Worm (Caenorhabditis elegans) whole organism, late embryonic: ENCODE measurements around the gene dhs-7.

Experiments used
- K02D7.2 ChIP-seq: sonication (generic microtip); optimal IDR thresholded peaks from 2 replicates; lab custom pipeline; 2017; ENCODE audit warnings: mild to moderate bottlenecking, missing genetic modification characterization, missing compliant biosample characterization
- K09A11.1 ChIP-seq: sonication (generic microtip); optimal IDR thresholded peaks from 2 replicates; lab custom pipeline; 2017; ENCODE audit warnings: antibody characterized with exemption, mild to moderate bottlenecking, missing genetic modification characterization, missing compliant biosample characterization; ENCODE audit not compliant: insufficient read depth
- ahr-1 ChIP-seq: sonication (generic microtip); optimal IDR thresholded peaks from 2 replicates; lab custom pipeline; 2016; ENCODE audit warnings: missing genetic modification characterization, missing compliant biosample characterization
- ama-1 ChIP-seq: fragments of 150-350 bp; optimal IDR thresholded peaks from 2 replicates; lab custom pipeline; 2014
- ceh-2 ChIP-seq: sonication (generic microtip); optimal IDR thresholded peaks from 2 replicates; lab custom pipeline; 2016; ENCODE audit warnings: missing genotype, missing genetic modification characterization, missing compliant biosample characterization
- ceh-22 ChIP-seq: sonication (generic microtip); optimal IDR thresholded peaks from 2 replicates; lab custom pipeline; 2017; ENCODE audit warnings: missing biosample characterization, missing genetic modification characterization
- ceh-24 ChIP-seq: sonication (generic microtip); optimal IDR thresholded peaks from 2 replicates; lab custom pipeline; 2016; ENCODE audit warnings: mild to moderate bottlenecking, missing genetic modification characterization, missing compliant biosample characterization
- ceh-31 ChIP-seq: sonication (generic microtip); optimal IDR thresholded peaks from 2 replicates; lab custom pipeline; 2016; ENCODE audit warnings: missing genetic modification characterization, missing compliant biosample characterization
- ceh-45 ChIP-seq: fragments of 200-800 bp; sonication (Bioruptor generic); IDR thresholded peaks from 2 replicates; pipeline ENCODE4 v1.3.6; 2022; ENCODE audit warnings: missing genetic modification reagents, missing genetic modification characterization, missing compliant biosample characterization
- ceh-9 ChIP-seq: sonication (generic microtip); optimal IDR thresholded peaks from 2 replicates; lab custom pipeline; 2016; ENCODE audit warnings: mild to moderate bottlenecking, missing genetic modification characterization, inconsistent platforms, missing compliant biosample characterization
- che-1 ChIP-seq: sonication (generic microtip); optimal IDR thresholded peaks from 2 replicates; lab custom pipeline; 2016; ENCODE audit warnings: mild to moderate bottlenecking, missing genetic modification characterization, missing compliant biosample characterization
- dmd-4 ChIP-seq: sonication (generic microtip); optimal IDR thresholded peaks from 2 replicates; lab custom pipeline; 2016; ENCODE audit warnings: borderline replicate concordance, missing genetic modification characterization, missing compliant biosample characterization
- dve-1 ChIP-seq: sonication (generic microtip); optimal IDR thresholded peaks from 2 replicates; lab custom pipeline; 2017; ENCODE audit warnings: antibody characterized with exemption, mild to moderate bottlenecking, missing genetic modification characterization, missing compliant biosample characterization
- ets-4 ChIP-seq: sonication (generic microtip); optimal IDR thresholded peaks from 2 replicates; lab custom pipeline; 2016; ENCODE audit warnings: missing genetic modification characterization, missing compliant biosample characterization
- eyg-1 ChIP-seq: sonication (generic microtip); optimal IDR thresholded peaks from 2 replicates; lab custom pipeline; 2016; ENCODE audit warnings: missing genotype, missing genetic modification characterization, missing compliant biosample characterization
- hlh-13 ChIP-seq: fragments of 200-800 bp; sonication (Bioruptor generic); optimal IDR thresholded peaks from 2 replicates; lab custom pipeline; 2018; ENCODE audit warnings: mild to moderate bottlenecking, missing genetic modification characterization, missing compliant biosample characterization
- hlh-30 ChIP-seq: sonication (generic microtip); optimal IDR thresholded peaks from 2 replicates; lab custom pipeline; 2017; ENCODE audit warnings: antibody characterized with exemption, missing genetic modification characterization, missing compliant biosample characterization; ENCODE audit not compliant: insufficient read depth
- hlh-6 ChIP-seq: sonication (generic microtip); optimal IDR thresholded peaks from 2 replicates; lab custom pipeline; 2016; ENCODE audit warnings: missing genotype, missing genetic modification characterization, missing compliant biosample characterization
- hlh-8 ChIP-seq: sonication (generic microtip); optimal IDR thresholded peaks from 2 replicates; lab custom pipeline; 2016; ENCODE audit warnings: missing genotype, missing genetic modification characterization, missing compliant biosample characterization
- madf-2 ChIP-seq: sonication (generic microtip); optimal IDR thresholded peaks from 2 replicates; lab custom pipeline; 2017; ENCODE audit warnings: missing genetic modification characterization, missing compliant biosample characterization
- mec-3 ChIP-seq: sonication (generic microtip); optimal IDR thresholded peaks from 2 replicates; lab custom pipeline; 2016; ENCODE audit warnings: borderline replicate concordance, missing genetic modification characterization, missing compliant biosample characterization
- nhr-11 ChIP-seq: fragments of 150-350 bp; optimal IDR thresholded peaks from 2 replicates; lab custom pipeline; 2014; ENCODE audit warnings: missing biosample characterization, missing genetic modification characterization
- nhr-232 ChIP-seq: sonication (generic microtip); optimal IDR thresholded peaks from 2 replicates; lab custom pipeline; 2016; ENCODE audit warnings: missing genetic modification characterization, missing compliant biosample characterization
- pag-3 ChIP-seq: sonication (generic microtip); optimal IDR thresholded peaks from 2 replicates; lab custom pipeline; 2016; ENCODE audit warnings: missing compliant biosample characterization, missing genetic modification characterization, borderline replicate concordance
- pat-9 ChIP-seq: fragments of 200-800 bp; sonication (Bioruptor generic); optimal IDR thresholded peaks from 2 replicates; lab custom pipeline; 2018; ENCODE audit warnings: mild to moderate bottlenecking, missing genetic modification characterization, moderate library complexity, missing compliant biosample characterization
- pax-1 ChIP-seq: fragments of 150-350 bp; optimal IDR thresholded peaks from 2 replicates; lab custom pipeline; 2014; ENCODE audit warnings: missing biosample characterization, missing genetic modification characterization
- ref-2 ChIP-seq: sonication (generic microtip); optimal IDR thresholded peaks from 2 replicates; lab custom pipeline; 2016; ENCODE audit warnings: missing genetic modification characterization, missing compliant biosample characterization
- rnt-1 ChIP-seq: sonication (generic microtip); optimal IDR thresholded peaks from 2 replicates; lab custom pipeline; 2016; ENCODE audit warnings: missing genetic modification characterization, missing compliant biosample characterization
- sox-2 ChIP-seq: fragments of 200-800 bp; sonication (Bioruptor generic); IDR thresholded peaks from 2 replicates; pipeline ENCODE4 v1.3.6; 2022; ENCODE audit warnings: missing genetic modification reagents, missing genetic modification characterization, missing compliant biosample characterization
- tbx-2 ChIP-seq: sonication (generic microtip); optimal IDR thresholded peaks from 2 replicates; lab custom pipeline; 2016; ENCODE audit warnings: missing genetic modification characterization, missing compliant biosample characterization
- unc-42 ChIP-seq: sonication (generic microtip); optimal IDR thresholded peaks from 2 replicates; lab custom pipeline; 2016; ENCODE audit warnings: missing genotype, missing genetic modification characterization, missing compliant biosample characterization
- unc-86 ChIP-seq: sonication (generic microtip); optimal IDR thresholded peaks from 2 replicates; lab custom pipeline; 2016; ENCODE audit warnings: missing genetic modification characterization, missing compliant biosample characterization

dhs-7 gene

DNA sequence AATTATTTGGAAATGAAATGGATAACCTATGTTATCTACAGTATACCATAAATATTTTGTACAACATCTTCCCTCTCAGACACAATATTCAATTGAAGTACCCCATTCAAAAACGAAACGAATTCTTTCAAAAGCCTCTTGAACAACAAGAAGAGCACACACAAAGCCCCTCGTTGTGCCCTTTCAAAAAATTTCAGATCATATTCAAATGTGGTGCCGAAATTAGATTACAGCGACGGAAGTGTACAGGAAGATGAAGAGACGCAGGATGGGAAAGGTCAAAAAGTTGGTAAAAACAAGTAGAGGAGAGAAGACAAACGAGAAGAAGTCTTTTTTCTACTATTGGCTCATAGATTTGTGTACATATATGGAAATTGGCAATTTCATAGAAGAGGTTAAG is 32.2 kb downstream of the dhs-7 start:
- TF ChIP-seq ceh-22 (tag; lab: Kevin White, UChicago) (no peak), hlh-13 (GFP tag; lab: Kevin White, UChicago) (no peak), unc-42 (tag; lab: Kevin White, UChicago) (peak; percentile 80)

DNA sequence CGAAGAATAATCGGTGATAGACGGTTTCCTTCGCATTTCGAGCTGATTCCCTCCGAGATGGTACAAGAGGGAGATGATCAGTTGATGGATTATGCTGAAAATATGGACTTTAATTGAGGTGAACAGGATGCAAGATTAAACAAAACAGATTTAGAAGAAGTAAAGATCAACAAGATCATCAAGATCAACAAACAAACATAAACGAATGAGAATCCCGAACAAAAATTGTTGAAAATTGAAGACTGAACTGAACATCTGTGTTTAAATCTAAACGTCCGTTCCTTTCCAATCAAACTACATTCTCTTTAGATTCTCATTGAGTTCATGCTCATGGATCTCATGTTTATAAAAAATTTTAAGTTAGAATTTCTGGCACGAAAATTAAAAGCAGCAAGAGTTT is 33.4 kb downstream of the dhs-7 start, which contains the start of gene glc-4:
Gene glc-4, minus strand, starts transcription at position 101 of the 400 bp plus-strand sequence.
- no peak for TF ChIP-seq che-1 (tag; lab: Kevin White, UChicago)
- no peak for TF ChIP-seq pag-3 (tag; lab: Kevin White, UChicago)
- no peak for TF ChIP-seq ceh-24

DNA sequence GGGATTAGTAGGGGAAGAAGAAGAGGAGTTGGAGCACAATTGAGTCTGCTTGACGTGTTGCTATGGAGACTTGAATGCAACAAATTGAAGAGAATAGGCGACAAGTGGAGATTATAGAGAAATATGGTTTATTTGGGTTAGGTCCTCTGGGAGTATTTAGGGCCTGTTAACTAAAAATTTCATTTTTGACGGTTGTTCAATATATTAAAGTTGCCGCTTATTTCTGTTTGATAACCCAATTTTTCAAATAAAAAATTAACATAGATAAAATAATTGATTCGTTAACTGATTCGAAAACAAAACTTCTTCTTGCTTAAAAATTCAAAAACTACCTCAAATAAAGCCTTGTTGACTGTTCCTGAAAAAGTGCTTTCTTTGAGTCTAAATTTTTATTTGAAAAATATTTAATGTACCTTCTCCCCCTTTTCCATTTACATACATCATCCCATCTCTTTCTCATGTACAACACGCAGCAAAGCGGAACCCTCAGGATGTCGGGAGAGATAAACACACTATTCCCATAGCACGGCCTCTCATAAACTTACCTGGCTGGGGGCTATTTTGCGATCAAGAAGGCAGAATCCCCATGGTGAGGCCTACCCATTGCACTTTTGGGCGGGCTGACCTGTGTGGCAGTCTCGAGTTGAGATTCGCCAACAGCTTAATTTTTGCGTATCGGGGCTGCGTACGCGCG is 36.8 kb downstream of the dhs-7 start, which contains the start of gene dyf-13:
Gene dyf-13, minus strand, starts transcription at position 51 of the 694 bp plus-strand sequence.
- TF ChIP-seq hlh-8: no peak

DNA sequence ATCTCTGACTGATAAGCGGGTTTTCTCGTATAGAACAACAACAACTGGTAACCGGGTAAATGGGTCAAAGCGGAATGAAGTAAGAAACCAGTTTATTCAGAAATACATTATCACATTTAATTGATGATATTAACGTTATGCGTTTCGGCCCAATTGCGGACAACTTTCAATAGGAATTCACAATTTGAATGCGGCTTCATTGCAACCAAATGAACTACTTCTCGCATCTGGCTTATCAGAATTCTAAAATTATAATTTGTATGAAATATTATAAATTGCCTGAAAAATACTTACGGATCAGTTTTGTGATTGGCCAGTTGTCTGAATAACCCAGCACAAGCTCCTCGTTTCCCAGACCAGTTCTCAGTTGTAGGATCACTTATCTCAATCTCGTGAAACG is 39.5 kb downstream of the dhs-7 start, which contains the start of gene col-36:
Gene col-36, minus strand, starts transcription at position 101 of the 400 bp plus-strand sequence.
- TF ChIP-seq K02D7.2 (tag; lab: Kevin White, UChicago): no peak
- TF ChIP-seq dve-1 (tag; lab: Kevin White, UChicago): no peak
- no peak for TF ChIP-seq ahr-1 (tag; lab: Kevin White, UChicago)
- no peak for TF ChIP-seq madf-2

DNA sequence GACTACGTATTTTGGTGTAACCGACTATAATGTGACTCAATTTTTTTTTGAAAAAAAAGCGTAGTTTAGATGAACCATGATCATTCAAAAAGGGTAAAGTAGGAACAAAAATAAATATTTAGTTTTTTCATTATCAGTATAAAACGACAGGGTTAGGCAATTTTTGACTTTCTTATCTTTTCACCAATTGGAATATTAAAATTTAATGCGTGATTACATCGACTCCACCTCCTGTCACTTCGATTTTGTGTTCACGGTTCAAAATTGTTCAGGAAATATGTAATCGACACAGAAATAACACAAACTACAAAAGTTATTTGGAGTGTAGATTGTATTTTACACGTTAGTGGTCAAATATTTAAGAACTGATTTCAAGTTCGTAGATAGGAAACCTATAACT is 41.5 kb downstream of the dhs-7 start:
- TF ChIP-seq sox-2 (GFP tag; lab: Robert Waterston, UW) (no peak), ceh-2 (tag; lab: Kevin White, UChicago) (no peak), mec-3 (tag; lab: Kevin White, UChicago) (no peak), ama-1 (lab: Kevin White, UChicago) (no peak), rnt-1 (no peak), ceh-45 (GFP tag; lab: Robert Waterston, UW) (no peak), ceh-24 (no peak)
- TF ChIP-seq, all 69 proteins: peak for 0

DNA sequence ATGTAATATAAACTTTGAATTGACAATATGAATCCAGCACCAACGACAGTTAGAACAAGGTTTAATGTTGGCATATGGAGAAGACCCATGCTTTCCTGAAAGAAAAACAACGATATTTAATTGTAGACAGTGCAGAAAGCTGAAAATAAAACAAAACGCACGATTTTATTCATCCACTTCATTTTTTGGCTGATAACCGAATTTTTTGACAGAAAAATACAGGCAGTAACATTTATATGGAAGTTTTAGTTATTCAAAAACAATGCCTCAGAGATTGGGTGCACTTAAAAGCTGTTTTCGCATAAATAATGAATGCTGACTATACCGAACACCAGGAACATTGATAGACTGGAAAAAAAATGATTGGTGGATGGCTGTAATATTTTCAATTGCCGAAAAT is 42.5 kb downstream of the dhs-7 start, which contains the start of gene mfsd-13.2:
Gene mfsd-13.2, minus strand, starts transcription at position 101 of the 400 bp plus-strand sequence.
- TF ChIP-seq ceh-31 (tag; lab: Kevin White, UChicago) (no peak), ceh-24 (no peak), pat-9 (tag; lab: Kevin White, UChicago) (no peak), dmd-4 (tag; lab: Kevin White, UChicago) (no peak), pax-1 (tag; lab: Kevin White, UChicago) (no peak), K09A11.1 (tag; lab: Kevin White, UChicago) (no peak), nhr-11 (tag; lab: Kevin White, UChicago) (no peak), hlh-30 (no peak), tbx-2 (tag; lab: Kevin White, UChicago) (no peak), eyg-1 (tag; lab: Kevin White, UChicago) (no peak), nhr-232 (tag; lab: Kevin White, UChicago) (no peak), unc-86 (no peak), ref-2 (tag; lab: Kevin White, UChicago) (no peak), hlh-6 (tag; lab: Kevin White, UChicago) (no peak), ceh-9 (tag; lab: Kevin White, UChicago) (no peak), sox-2 (GFP tag; lab: Robert Waterston, UW) (no peak), madf-2 (no peak), ets-4 (tag; lab: Kevin White, UChicago) (no peak)
